Worm (Caenorhabditis elegans) whole organism, late embryonic: Measurements from ENCODE around the gene Y75B8A.18.

Experiments used
- C08G9.2 ChIP-seq: sonication (generic microtip); optimal IDR thresholded peaks from 2 replicates; lab custom pipeline; 2016; ENCODE audit warnings: mild to moderate bottlenecking, missing genetic modification characterization, moderate library complexity, missing compliant biosample characterization
- C38D4.7 ChIP-seq: fragments of 200-800 bp; sonication (Bioruptor generic); optimal IDR thresholded peaks from 2 replicates; lab custom pipeline; 2018; ENCODE audit warnings: mild to moderate bottlenecking, missing genetic modification characterization, moderate library complexity, missing compliant biosample characterization
- F13H6.1 ChIP-seq: sonication (generic microtip); optimal IDR thresholded peaks from 2 replicates; lab custom pipeline; 2016; ENCODE audit warnings: missing genetic modification characterization, missing compliant biosample characterization
- K09A11.1 ChIP-seq: sonication (generic microtip); optimal IDR thresholded peaks from 2 replicates; lab custom pipeline; 2017; ENCODE audit warnings: antibody characterized with exemption, mild to moderate bottlenecking, missing genetic modification characterization, missing compliant biosample characterization; ENCODE audit not compliant: insufficient read depth
- ceh-18 ChIP-seq: sonication (generic microtip); optimal IDR thresholded peaks from 2 replicates; lab custom pipeline; 2016; ENCODE audit warnings: missing genetic modification characterization, missing compliant biosample characterization
- ceh-19 ChIP-seq: fragments of 200-800 bp; sonication (Bioruptor generic); optimal IDR thresholded peaks from 2 replicates; lab custom pipeline; 2018; ENCODE audit warnings: mild to moderate bottlenecking, missing genetic modification characterization, missing compliant biosample characterization
- ceh-22 ChIP-seq: sonication (generic microtip); optimal IDR thresholded peaks from 2 replicates; lab custom pipeline; 2017; ENCODE audit warnings: missing biosample characterization, missing genetic modification characterization
- ceh-24 ChIP-seq: sonication (generic microtip); optimal IDR thresholded peaks from 2 replicates; lab custom pipeline; 2016; ENCODE audit warnings: mild to moderate bottlenecking, missing genetic modification characterization, missing compliant biosample characterization
- ceh-45 ChIP-seq: fragments of 200-800 bp; sonication (Bioruptor generic); IDR thresholded peaks from 2 replicates; pipeline ENCODE4 v1.3.6; 2022; ENCODE audit warnings: missing genetic modification reagents, missing genetic modification characterization, missing compliant biosample characterization
- ceh-48 ChIP-seq: sonication (generic microtip); optimal IDR thresholded peaks from 2 replicates; lab custom pipeline; 2016; ENCODE audit warnings: missing genetic modification characterization, inconsistent platforms, missing compliant biosample characterization
- ceh-6 ChIP-seq: fragments of 200-800 bp; sonication (Bioruptor generic); optimal IDR thresholded peaks from 2 replicates; lab custom pipeline; 2018; ENCODE audit warnings: mild to moderate bottlenecking, missing genetic modification characterization, missing compliant biosample characterization
- ceh-9 ChIP-seq: sonication (generic microtip); optimal IDR thresholded peaks from 2 replicates; lab custom pipeline; 2016; ENCODE audit warnings: mild to moderate bottlenecking, missing genetic modification characterization, inconsistent platforms, missing compliant biosample characterization
- dmd-4 ChIP-seq: sonication (generic microtip); optimal IDR thresholded peaks from 2 replicates; lab custom pipeline; 2016; ENCODE audit warnings: borderline replicate concordance, missing genetic modification characterization, missing compliant biosample characterization
- dve-1 ChIP-seq: sonication (generic microtip); optimal IDR thresholded peaks from 2 replicates; lab custom pipeline; 2017; ENCODE audit warnings: antibody characterized with exemption, mild to moderate bottlenecking, missing genetic modification characterization, missing compliant biosample characterization
- elt-4 ChIP-seq: sonication (generic microtip); optimal IDR thresholded peaks from 2 replicates; lab custom pipeline; 2016; ENCODE audit warnings: missing genetic modification characterization, missing compliant biosample characterization
- ets-4 ChIP-seq: sonication (generic microtip); optimal IDR thresholded peaks from 2 replicates; lab custom pipeline; 2016; ENCODE audit warnings: missing genetic modification characterization, missing compliant biosample characterization
- fax-1 ChIP-seq: sonication (generic microtip); optimal IDR thresholded peaks from 2 replicates; lab custom pipeline; 2016; ENCODE audit warnings: missing genotype, missing genetic modification characterization, missing compliant biosample characterization
- fkh-10 ChIP-seq: fragments of 150-350 bp; optimal IDR thresholded peaks from 2 replicates; lab custom pipeline; 2014; ENCODE audit warnings: missing biosample characterization, missing genetic modification reagents, missing genetic modification characterization
- fkh-6 ChIP-seq: sonication (generic microtip); optimal IDR thresholded peaks from 2 replicates; lab custom pipeline; 2016; ENCODE audit warnings: missing genetic modification characterization, missing compliant biosample characterization
- gmeb-2 ChIP-seq: sonication (generic microtip); optimal IDR thresholded peaks from 2 replicates; lab custom pipeline; 2016; ENCODE audit warnings: missing genetic modification characterization, inconsistent platforms, missing compliant biosample characterization
- hlh-30 ChIP-seq: sonication (generic microtip); optimal IDR thresholded peaks from 2 replicates; lab custom pipeline; 2017; ENCODE audit warnings: antibody characterized with exemption, missing genetic modification characterization, missing compliant biosample characterization; ENCODE audit not compliant: insufficient read depth
- hlh-6 ChIP-seq: sonication (generic microtip); optimal IDR thresholded peaks from 2 replicates; lab custom pipeline; 2016; ENCODE audit warnings: missing genotype, missing genetic modification characterization, missing compliant biosample characterization
- hlh-8 ChIP-seq: sonication (generic microtip); optimal IDR thresholded peaks from 2 replicates; lab custom pipeline; 2016; ENCODE audit warnings: missing genotype, missing genetic modification characterization, missing compliant biosample characterization
- lim-6 ChIP-seq: sonication (generic microtip); optimal IDR thresholded peaks from 2 replicates; lab custom pipeline; 2016; ENCODE audit warnings: missing genetic modification characterization, missing compliant biosample characterization
- nhr-232 ChIP-seq: sonication (generic microtip); optimal IDR thresholded peaks from 2 replicates; lab custom pipeline; 2016; ENCODE audit warnings: missing genetic modification characterization, missing compliant biosample characterization
- npax-4 ChIP-seq: sonication (generic microtip); optimal IDR thresholded peaks from 2 replicates; lab custom pipeline; 2016; ENCODE audit warnings: missing genetic modification characterization, missing compliant biosample characterization
- odd-2 ChIP-seq: sonication (generic microtip); optimal IDR thresholded peaks from 2 replicates; lab custom pipeline; 2017; ENCODE audit warnings: antibody characterized with exemption, mild to moderate bottlenecking, missing genetic modification characterization, missing compliant biosample characterization
- pag-3 ChIP-seq: sonication (generic microtip); optimal IDR thresholded peaks from 2 replicates; lab custom pipeline; 2016; ENCODE audit warnings: missing compliant biosample characterization, missing genetic modification characterization, borderline replicate concordance
- pha-2 ChIP-seq: sonication (generic microtip); optimal IDR thresholded peaks from 2 replicates; lab custom pipeline; 2017; ENCODE audit warnings: mild to moderate bottlenecking, missing genetic modification characterization, missing compliant biosample characterization
- pros-1 ChIP-seq: fragments of 150-350 bp; optimal IDR thresholded peaks from 2 replicates; lab custom pipeline; 2014; ENCODE audit warnings: missing biosample characterization, missing genetic modification reagents, missing genetic modification characterization
- ref-2 ChIP-seq: sonication (generic microtip); optimal IDR thresholded peaks from 2 replicates; lab custom pipeline; 2016; ENCODE audit warnings: missing genetic modification characterization, missing compliant biosample characterization
- rnt-1 ChIP-seq: sonication (generic microtip); optimal IDR thresholded peaks from 2 replicates; lab custom pipeline; 2016; ENCODE audit warnings: missing genetic modification characterization, missing compliant biosample characterization
- sox-4 ChIP-seq: sonication (generic microtip); optimal IDR thresholded peaks from 2 replicates; lab custom pipeline; 2017; ENCODE audit warnings: mild to moderate bottlenecking, missing genetic modification characterization, inconsistent platforms, missing compliant biosample characterization
- unc-3 ChIP-seq, 2 experiments: fragments of 200-800 bp in 1 of 2; sonication (Bioruptor generic) in 1 of 2; sonication (generic microtip) in 1 of 2; conservative IDR thresholded peaks in 1 of 2; optimal IDR thresholded peaks in 1 of 2; 2 replicates each; pipeline versions ENCODE4 v1.3.6 to Lab custom; 2016 to 2022; ENCODE audit warnings: missing compliant biosample characterization in 2 of 2, missing genetic modification characterization in 2 of 2, missing genetic modification reagents in 1 of 2
- unc-42 ChIP-seq: sonication (generic microtip); optimal IDR thresholded peaks from 2 replicates; lab custom pipeline; 2016; ENCODE audit warnings: missing genotype, missing genetic modification characterization, missing compliant biosample characterization
- unc-55 ChIP-seq: sonication (generic microtip); optimal IDR thresholded peaks from 2 replicates; lab custom pipeline; 2017; ENCODE audit warnings: missing biosample characterization, missing genetic modification reagents, missing genetic modification characterization
- unc-86 ChIP-seq: sonication (generic microtip); optimal IDR thresholded peaks from 2 replicates; lab custom pipeline; 2016; ENCODE audit warnings: missing genetic modification characterization, missing compliant biosample characterization

The Y75B8A.18 gene

DNA sequence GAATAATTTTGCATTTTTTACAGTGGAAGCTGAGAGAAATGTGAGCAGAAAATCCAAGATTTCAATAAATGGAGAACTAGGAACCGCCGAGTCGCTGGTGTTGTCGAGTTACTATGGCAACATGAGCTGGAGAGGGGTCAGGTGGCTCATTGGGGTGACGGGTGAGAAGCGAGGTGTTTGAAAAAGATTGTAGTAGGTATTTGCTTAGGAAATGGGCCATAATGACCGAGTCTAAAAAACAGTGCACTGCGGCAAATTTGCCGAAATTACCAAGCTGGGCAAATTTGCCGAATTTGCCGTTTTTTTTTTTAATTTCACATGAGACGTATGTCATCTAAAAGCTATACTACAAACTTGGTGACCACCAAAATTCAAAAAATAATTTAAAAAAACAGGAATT lies 23.6 kb downstream of the Y75B8A.18 start, which contains the start of gene osm-12:
osm-12 (minus strand) TSS at position 101 of the 400 bp plus-strand sequence.
- TF ChIP-seq lim-6 (tag; lab: Kevin White, UChicago), result no peak
- TF ChIP-seq ceh-6, result no peak
- no peak for TF ChIP-seq nhr-232 (tag; lab: Kevin White, UChicago)
- TF ChIP-seq pros-1 (tag; lab: Kevin White, UChicago), result no peak
- no peak for TF ChIP-seq rnt-1 (tag; lab: Kevin White, UChicago)
- TF ChIP-seq unc-86 (tag; lab: Kevin White, UChicago), result no peak
- TF ChIP-seq npax-4 (tag; lab: Kevin White, UChicago), result no peak
- TF ChIP-seq unc-42 (tag; lab: Kevin White, UChicago), result no peak
- no peak for TF ChIP-seq dmd-4 (tag; lab: Kevin White, UChicago)
- TF ChIP-seq unc-3 (GFP tag; conservative IDR thresholded peaks at IDR 0.05; lab: Robert Waterston, UW), result no peak
- no peak for TF ChIP-seq unc-3 (tag; optimal IDR thresholded peaks at IDR 0.05; lab: Kevin White, UChicago)
- TF ChIP-seq hlh-6 (tag; lab: Kevin White, UChicago), result no peak
- no peak for TF ChIP-seq F13H6.1
- TF ChIP-seq ets-4 (tag; lab: Kevin White, UChicago), result no peak
- no peak for TF ChIP-seq ceh-24 (tag; lab: Kevin White, UChicago)
- no peak for TF ChIP-seq pha-2 (tag; lab: Kevin White, UChicago)
- TF ChIP-seq ceh-18 (tag; lab: Kevin White, UChicago), result no peak
- no peak for TF ChIP-seq C08G9.2
- no peak for TF ChIP-seq hlh-8 (tag; lab: Kevin White, UChicago)
- TF ChIP-seq fax-1 (tag; lab: Kevin White, UChicago), result no peak

DNA sequence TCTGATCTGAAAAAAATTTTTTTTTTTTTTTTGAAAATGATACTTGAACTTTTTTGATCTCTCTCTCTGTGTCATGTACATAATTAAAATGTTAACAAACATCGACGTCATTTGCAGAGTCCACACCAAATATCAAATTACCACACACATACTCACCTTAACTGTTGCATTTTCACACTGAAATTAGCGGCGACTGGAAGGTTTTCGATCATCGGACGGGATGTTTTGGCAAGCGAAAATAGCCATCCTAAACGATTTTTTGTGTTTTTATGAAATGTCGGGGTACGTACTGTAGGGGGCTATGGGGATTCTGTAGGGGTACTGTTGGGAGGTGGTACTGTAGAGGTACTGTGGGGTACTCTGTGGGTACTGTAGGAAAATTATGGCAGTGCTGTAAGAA lies 27.9 kb downstream of the Y75B8A.18 start:
- TF ChIP-seq pros-1 (tag; lab: Kevin White, UChicago) (no peak), dve-1 (tag; lab: Kevin White, UChicago) (no peak), fkh-6 (tag; lab: Kevin White, UChicago) (no peak), odd-2 (tag; lab: Kevin White, UChicago) (no peak), elt-4 (tag; lab: Kevin White, UChicago) (no peak), pha-2 (tag; lab: Kevin White, UChicago) (no peak), gmeb-2 (no peak), C38D4.7 (GFP tag; lab: Kevin White, UChicago) (no peak), K09A11.1 (tag; lab: Kevin White, UChicago) (no peak), ref-2 (tag; lab: Kevin White, UChicago) (no peak), ceh-9 (no peak)
- TF ChIP-seq, all 69 proteins: peak for 0

ce11 chrIII:12195991-12196390 lies 30.0 kb downstream of the Y75B8A.18 start:
- TF ChIP-seq hlh-30 (tag; lab: Kevin White, UChicago) (no peak), dve-1 (tag; lab: Kevin White, UChicago) (peak; percentile 88), fkh-10 (GFP tag; lab: Kevin White, UChicago) (no peak), ref-2 (tag; lab: Kevin White, UChicago) (no peak)
- TF ChIP-seq, all 69 proteins: peak for 1

- TF ChIP-seq ceh-48 (tag; lab: Kevin White, UChicago), result no peak
- no peak for TF ChIP-seq hlh-6 (tag; lab: Kevin White, UChicago)
- no peak for TF ChIP-seq sox-4 (tag; lab: Kevin White, UChicago)
- no peak for TF ChIP-seq unc-3 (GFP tag; conservative IDR thresholded peaks at IDR 0.05; lab: Robert Waterston, UW)
- no peak for TF ChIP-seq unc-3 (tag; optimal IDR thresholded peaks at IDR 0.05; lab: Kevin White, UChicago)
- TF ChIP-seq pag-3, result no peak
- no peak for TF ChIP-seq ceh-24 (tag; lab: Kevin White, UChicago)
- no peak for TF ChIP-seq ceh-19
- no peak for TF ChIP-seq gmeb-2
- TF ChIP-seq fkh-6 (tag; lab: Kevin White, UChicago), result no peak
- TF ChIP-seq ceh-22, result no peak
- TF ChIP-seq npax-4 (tag; lab: Kevin White, UChicago), result no peak
- TF ChIP-seq unc-55 (GFP tag; lab: Kevin White, UChicago), result no peak
- TF ChIP-seq ceh-45 (GFP tag; lab: Robert Waterston, UW), result no peak
- TF ChIP-seq, all 69 proteins: peak for 0
These were observed 31.8 kb downstream of the Y75B8A.18 start, which contains the start of gene Y75B8A.44 for ce11 chrIII:12194190-12194589. TSS of gene Y75B8A.44 (plus strand) at chrIII:12194490.
